Worm (Caenorhabditis elegans) whole organism, L3 larva: Measurements from ENCODE around the gene ufc-1.

Experiments
- R02D3.7 ChIP-seq: fragments of 150-350 bp; optimal IDR thresholded peaks from 2 replicates; lab custom pipeline; 2014; ENCODE audit warnings: missing biosample characterization, missing genetic modification characterization
- ZK546.5 ChIP-seq: sonication (generic microtip); optimal IDR thresholded peaks from 2 replicates; lab custom pipeline; 2017; ENCODE audit warnings: missing biosample characterization, missing genetic modification characterization
- aly-2 ChIP-seq: fragments of 150-350 bp; optimal IDR thresholded peaks from 2 replicates; lab custom pipeline; 2014; ENCODE audit warnings: missing biosample characterization, missing genetic modification characterization
- ama-1 ChIP-seq: fragments of 150-350 bp; optimal IDR thresholded peaks from 2 replicates; lab custom pipeline; 2018
- ceh-16 ChIP-seq: sonication (generic microtip); optimal IDR thresholded peaks from 2 replicates; lab custom pipeline; 2017; ENCODE audit warnings: missing biosample characterization, missing genetic modification characterization
- ceh-28 ChIP-seq: fragments of 150-350 bp; optimal IDR thresholded peaks from 2 replicates; lab custom pipeline; 2014; ENCODE audit warnings: missing biosample characterization, missing genetic modification reagents, missing genetic modification characterization
- ceh-82 ChIP-seq: fragments of 150-350 bp; optimal IDR thresholded peaks from 2 replicates; lab custom pipeline; 2014; ENCODE audit warnings: missing biosample characterization, missing genetic modification characterization
- ceh-9 ChIP-seq: sonication (generic microtip); optimal IDR thresholded peaks from 2 replicates; lab custom pipeline; 2018; ENCODE audit warnings: missing biosample characterization, missing genetic modification characterization
- daf-12 ChIP-seq: fragments of 150-350 bp; optimal IDR thresholded peaks from 2 replicates; lab custom pipeline; 2014; ENCODE audit warnings: missing biosample characterization, missing genetic modification reagents, missing genetic modification characterization
- egl-5 ChIP-seq: fragments of 150-350 bp; optimal IDR thresholded peaks from 2 replicates; lab custom pipeline; 2017; ENCODE audit warnings: missing biosample characterization, missing genetic modification reagents, missing genetic modification characterization, inconsistent platforms
- elt-1 ChIP-seq: fragments of 150-350 bp; optimal IDR thresholded peaks from 2 replicates; lab custom pipeline; 2014; ENCODE audit warnings: missing biosample characterization, missing genetic modification characterization
- elt-2 ChIP-seq: sonication (generic microtip); optimal IDR thresholded peaks from 2 replicates; lab custom pipeline; 2016; ENCODE audit warnings: missing genetic modification reagents, mild to moderate bottlenecking, missing genetic modification characterization, missing compliant biosample characterization
- elt-3 ChIP-seq, 3 experiments: fragments of 150-350 bp in 1 of 3; sonication (generic microtip) in 2 of 3; optimal IDR thresholded peaks; 2 replicates in 2 of 3; 4 replicates in 1 of 3; lab custom pipeline; 2014 to 2017; ENCODE audit warnings: missing biosample characterization in 3 of 3, missing genetic modification characterization in 3 of 3
- eor-1 ChIP-seq, 2 experiments: fragments of 150-350 bp; optimal IDR thresholded peaks; 2 replicates each; lab custom pipeline; 2014 to 2018; ENCODE audit warnings: missing biosample characterization in 2 of 2, missing genetic modification characterization in 2 of 2
- fkh-2 ChIP-seq: fragments of 150-350 bp; optimal IDR thresholded peaks from 2 replicates; lab custom pipeline; 2014; ENCODE audit warnings: missing biosample characterization, missing genetic modification reagents, missing genetic modification characterization
- fos-1 ChIP-seq: fragments of 150-350 bp; optimal IDR thresholded peaks from 2 replicates; lab custom pipeline; 2014; ENCODE audit warnings: missing biosample characterization, missing genetic modification characterization
- hmg-11 ChIP-seq: sonication (generic microtip); optimal IDR thresholded peaks from 2 replicates; lab custom pipeline; 2016; ENCODE audit warnings: missing genetic modification characterization, missing compliant biosample characterization
- jun-1 ChIP-seq: fragments of 150-350 bp; optimal IDR thresholded peaks from 2 replicates; lab custom pipeline; 2014; ENCODE audit warnings: missing biosample characterization, missing genetic modification reagents, missing genetic modification characterization
- lin-15B ChIP-seq: fragments of 150-350 bp; optimal IDR thresholded peaks from 2 replicates; lab custom pipeline; 2014; ENCODE audit warnings: missing biosample characterization, missing genetic modification characterization
- mdl-1 ChIP-seq: fragments of 150-350 bp; optimal IDR thresholded peaks from 2 replicates; lab custom pipeline; 2014; ENCODE audit warnings: missing biosample characterization, missing genetic modification characterization
- mml-1 ChIP-seq: fragments of 150-350 bp; sonication (generic microtip); optimal IDR thresholded peaks from 3 replicates; lab custom pipeline; 2014; ENCODE audit warnings: missing biosample characterization, missing genetic modification characterization
- nfya-1 ChIP-seq: sonication (generic microtip); optimal IDR thresholded peaks from 2 replicates; lab custom pipeline; 2017; ENCODE audit warnings: missing genetic modification characterization, mild to moderate bottlenecking, missing compliant biosample characterization, antibody characterized with exemption, moderate library complexity; ENCODE audit not compliant: insufficient read depth
- nhr-12 ChIP-seq: fragments of 150-350 bp; optimal IDR thresholded peaks from 2 replicates; lab custom pipeline; 2014; ENCODE audit warnings: missing biosample characterization, missing genetic modification characterization
- nhr-23 ChIP-seq: fragments of 150-350 bp; optimal IDR thresholded peaks from 2 replicates; lab custom pipeline; 2014; ENCODE audit warnings: missing biosample characterization, missing genetic modification reagents, missing genetic modification characterization
- nhr-237 ChIP-seq: fragments of 150-350 bp; optimal IDR thresholded peaks from 2 replicates; lab custom pipeline; 2014; ENCODE audit warnings: missing biosample characterization, missing genetic modification characterization
- nhr-25 ChIP-seq: sonication (generic microtip); optimal IDR thresholded peaks from 2 replicates; lab custom pipeline; 2017; ENCODE audit warnings: missing biosample characterization, missing genetic modification characterization
- nhr-43 ChIP-seq: sonication (generic microtip); optimal IDR thresholded peaks from 2 replicates; lab custom pipeline; 2016; ENCODE audit warnings: mild to moderate bottlenecking, missing genetic modification characterization, missing compliant biosample characterization; ENCODE audit not compliant: poor library complexity, severe bottlenecking
- nhr-67 ChIP-seq: fragments of 150-350 bp; optimal IDR thresholded peaks from 2 replicates; lab custom pipeline; 2014; ENCODE audit warnings: missing biosample characterization, missing genetic modification characterization
- nhr-76 ChIP-seq: fragments of 150-350 bp; sonication (generic microtip); optimal IDR thresholded peaks from 5 replicates; lab custom pipeline; 2014; ENCODE audit warnings: missing biosample characterization, missing genetic modification characterization
- pha-4 ChIP-seq: fragments of 150-350 bp; optimal IDR thresholded peaks from 2 replicates; lab custom pipeline; 2014; ENCODE audit warnings: missing biosample characterization, missing genetic modification reagents, missing genetic modification characterization
- sea-2 ChIP-seq: fragments of 150-350 bp; sonication (generic microtip); optimal IDR thresholded peaks from 4 replicates; lab custom pipeline; 2014; ENCODE audit warnings: missing biosample characterization, missing genetic modification reagents, missing genetic modification characterization
- snpc-4 ChIP-seq: fragments of 150-350 bp; optimal IDR thresholded peaks from 2 replicates; lab custom pipeline; 2014; ENCODE audit warnings: missing biosample characterization, missing genetic modification characterization
- tbx-2 ChIP-seq: sonication (generic microtip); optimal IDR thresholded peaks from 2 replicates; lab custom pipeline; 2016; ENCODE audit warnings: mild to moderate bottlenecking, missing genetic modification characterization, missing compliant biosample characterization
- zag-1 ChIP-seq: fragments of 150-350 bp; optimal IDR thresholded peaks from 2 replicates; lab custom pipeline; 2014; ENCODE audit warnings: missing biosample characterization, missing genetic modification characterization
- ztf-11 ChIP-seq: fragments of 150-350 bp; optimal IDR thresholded peaks from 2 replicates; lab custom pipeline; 2014; ENCODE audit warnings: missing biosample characterization, missing genetic modification characterization

Gene ufc-1

DNA sequence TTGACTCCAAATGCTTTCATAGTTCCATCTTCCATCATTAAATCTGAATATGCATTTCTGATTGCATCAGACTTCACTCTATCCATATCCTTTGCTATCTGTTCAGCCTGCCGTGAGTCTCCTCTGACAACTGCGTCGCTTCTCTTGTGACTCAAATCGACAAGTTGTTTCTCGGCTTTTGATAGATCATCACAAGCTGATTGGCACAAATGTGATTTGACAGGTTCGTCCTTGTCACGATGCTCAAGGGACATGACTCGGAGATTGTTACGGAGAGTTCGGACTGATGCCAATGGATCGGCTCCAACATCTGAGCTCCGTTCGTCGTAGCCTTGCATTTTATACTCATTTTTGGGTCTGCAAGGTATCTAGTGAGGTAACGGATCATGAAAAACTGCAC, 2.6 kb upstream of the ufc-1 start:
- TF ChIP-seq sea-2 (GFP tag; lab: Kevin White, UChicago) (no peak), hmg-11 (tag; lab: Kevin White, UChicago) (no peak), nhr-237 (no peak), jun-1 (tag; lab: Kevin White, UChicago) (no peak), ztf-11 (tag; lab: Kevin White, UChicago) (no peak), nhr-67 (tag; lab: Kevin White, UChicago) (no peak), ceh-9 (no peak)

DNA sequence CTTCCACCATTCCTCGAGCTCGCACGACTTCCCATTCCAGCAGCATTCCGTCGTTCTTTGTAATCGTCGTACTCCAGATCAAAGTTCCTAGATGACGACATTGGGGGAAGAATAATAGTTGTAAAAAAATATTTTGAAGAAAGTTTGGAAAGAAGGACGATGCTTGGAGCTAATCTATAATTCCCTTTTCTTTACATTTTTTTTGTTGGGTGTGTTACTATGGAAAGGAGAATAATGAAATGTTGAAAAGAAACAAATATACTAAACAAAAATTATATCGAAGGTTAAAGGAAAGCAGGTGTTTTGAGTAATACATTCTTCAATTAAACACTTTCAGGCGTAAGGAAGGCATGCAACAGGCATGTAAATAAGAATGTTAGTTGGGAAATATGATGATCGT, 2.0 kb upstream of the ufc-1 start, which contains the start of gene C40H1.3:
C40H1.3 (minus strand) TSS at position 101 of the 400 bp plus-strand sequence.
- TF ChIP-seq elt-2 (tag; lab: Kevin White, UChicago) (no peak), R02D3.7 (tag; lab: Kevin White, UChicago) (no peak), nhr-237 (no peak), jun-1 (tag; lab: Kevin White, UChicago) (no peak), fos-1 (tag; lab: Kevin White, UChicago) (no peak), ceh-16 (tag; lab: Kevin White, UChicago) (no peak), elt-3 (tag; optimal IDR thresholded peaks at IDR 0.05; lab: Kevin White, UChicago) (no peak), snpc-4 (tag; lab: Kevin White, UChicago) (no peak), ZK546.5 (no peak), eor-1 (tag; optimal IDR thresholded peaks at IDR 0.05; lab: Kevin White, UChicago) (no peak), hmg-11 (tag; lab: Kevin White, UChicago) (no peak), mdl-1 (tag; lab: Kevin White, UChicago) (no peak)
- TF ChIP-seq, all 47 proteins: peak for 0

DNA sequence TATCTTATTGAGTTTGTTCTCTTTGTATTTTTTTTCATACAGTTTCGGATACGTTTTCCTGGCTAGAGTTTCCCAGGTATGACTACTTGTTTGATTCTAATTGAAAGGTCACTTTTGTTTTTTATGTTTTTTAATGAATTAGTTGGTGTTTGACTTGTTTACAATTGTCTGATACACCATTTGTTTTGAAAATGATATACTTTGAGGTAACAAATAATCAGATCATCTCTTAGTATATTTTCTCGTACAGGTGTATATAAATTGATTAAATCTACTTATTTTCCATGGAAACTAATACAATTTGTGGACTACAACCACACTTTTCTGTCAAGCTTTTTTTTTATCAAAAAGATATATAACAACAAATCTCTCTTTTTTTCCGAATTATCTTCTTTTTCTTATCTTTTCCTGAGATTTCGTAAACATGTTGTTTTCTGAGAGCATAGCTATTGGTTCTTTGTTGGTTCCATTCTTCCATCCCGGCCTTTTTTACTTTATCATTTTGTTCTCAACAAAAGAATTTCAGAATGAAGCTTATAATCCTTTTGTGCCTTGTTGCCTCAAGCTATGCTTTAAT, 1.4 kb upstream of the ufc-1 start, which contains the start of gene ttr-5:
ttr-5 (plus strand) TSS at position 527 of the 577 bp plus-strand sequence.
- TF ChIP-seq fkh-2 (tag; lab: Kevin White, UChicago): no peak
- TF ChIP-seq ceh-28 (tag; lab: Kevin White, UChicago): no peak
- TF ChIP-seq ceh-9: no peak
- no peak for TF ChIP-seq eor-1 (tag; optimal IDR thresholded peaks at IDR 0.05; lab: Kevin White, UChicago)
- no peak for TF ChIP-seq daf-12 (tag; lab: Kevin White, UChicago)
- no peak for TF ChIP-seq elt-1 (tag; lab: Kevin White, UChicago)
- TF ChIP-seq sea-2 (GFP tag; lab: Kevin White, UChicago): no peak
- no peak for TF ChIP-seq aly-2
- no peak for TF ChIP-seq tbx-2 (tag; lab: Kevin White, UChicago)
- TF ChIP-seq nhr-23: no peak
- no peak for TF ChIP-seq nhr-12
- TF ChIP-seq nfya-1 (tag; lab: Kevin White, UChicago): no peak

DNA sequence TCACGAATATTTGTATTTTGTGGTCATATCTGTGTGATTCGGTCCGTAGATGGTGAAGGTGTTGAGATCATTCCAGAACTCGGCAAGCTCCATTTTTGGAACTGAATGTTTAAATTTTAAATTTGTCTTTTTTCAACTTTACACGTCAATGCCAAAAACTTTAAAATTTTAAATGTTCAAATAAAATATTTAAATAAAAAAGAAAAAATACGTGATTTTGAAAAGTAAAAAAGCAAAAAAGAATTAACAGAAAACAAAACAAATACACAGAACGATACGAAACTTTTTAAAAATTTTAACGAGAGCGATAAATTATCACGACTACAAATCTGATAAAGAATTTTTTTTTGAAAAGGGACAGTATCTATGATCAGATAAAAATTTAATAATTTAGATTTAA, 2.9 kb downstream of the ufc-1 start, which contains the start of gene elo-4:
elo-4 (minus strand) TSS at position 101 of the 400 bp plus-strand sequence.
- TF ChIP-seq jun-1 (tag; lab: Kevin White, UChicago) (no peak), lin-15B (no peak), pha-4 (tag; lab: Kevin White, UChicago) (no peak), mml-1 (tag; lab: Kevin White, UChicago) (no peak), nhr-76 (tag; lab: Kevin White, UChicago) (no peak), nhr-23 (no peak), snpc-4 (tag; lab: Kevin White, UChicago) (no peak), ztf-11 (tag; lab: Kevin White, UChicago) (no peak), ceh-82 (no peak), daf-12 (tag; lab: Kevin White, UChicago) (no peak), egl-5 (tag; lab: Kevin White, UChicago) (no peak), nhr-25 (tag; lab: Kevin White, UChicago) (no peak), ama-1 (lab: Kevin White, UChicago) (no peak), zag-1 (tag; lab: Kevin White, UChicago) (no peak), nhr-43 (tag; lab: Kevin White, UChicago) (no peak)
